Fruit fly (Drosophila melanogaster) whole organism, embryonic: ENCODE results near the gene MED28.

ENCODE experiments used
- Atf-2 ChIP-seq: fragments of 200-800 bp; sonication (Bioruptor generic); optimal IDR thresholded peaks from 2 replicates; lab custom pipeline; 2016; ENCODE audit warnings: missing biosample characterization, missing genetic modification characterization
- BEAF-32 ChIP-seq: fragments of 200-800 bp; sonication (Bioruptor generic); optimal IDR thresholded peaks from 3 replicates; lab custom pipeline; 2017; ENCODE audit warnings: missing biosample characterization, missing genetic modification characterization, mild to moderate bottlenecking, moderate library complexity, missing genetic modification reagents
- CG10147 ChIP-seq: fragments of 200-800 bp; sonication (Bioruptor generic); optimal IDR thresholded peaks from 2 replicates; lab custom pipeline; 2019; ENCODE audit warnings: missing biosample characterization, mild to moderate bottlenecking, missing genetic modification characterization, moderate library complexity
- CG10431 ChIP-seq: fragments of 200-800 bp; sonication (Bioruptor generic); optimal IDR thresholded peaks from 3 replicates; lab custom pipeline; 2018; ENCODE audit warnings: missing biosample characterization, mild to moderate bottlenecking, missing genetic modification characterization
- CG10543 ChIP-seq: fragments of 200-800 bp; sonication (Bioruptor generic); optimal IDR thresholded peaks from 3 replicates; lab custom pipeline; 2017; ENCODE audit warnings: missing biosample characterization, mild to moderate bottlenecking, missing genetic modification characterization, moderate library complexity
- CG11504 ChIP-seq: fragments of 200-800 bp; sonication (Bioruptor generic); optimal IDR thresholded peaks from 3 replicates; lab custom pipeline; 2019; ENCODE audit warnings: missing biosample characterization, mild to moderate bottlenecking, missing genetic modification characterization, moderate library complexity
- CG12236 ChIP-seq: fragments of 200-800 bp; sonication (Bioruptor generic); optimal IDR thresholded peaks from 2 replicates; lab custom pipeline; 2016; ENCODE audit warnings: missing biosample characterization, missing genetic modification characterization
- CG12769 ChIP-seq: fragments of 200-800 bp; sonication (Bioruptor generic); optimal IDR thresholded peaks from 2 replicates; lab custom pipeline; 2019; ENCODE audit warnings: missing biosample characterization, mild to moderate bottlenecking, missing genetic modification characterization, moderate library complexity
- CG14050 ChIP-seq: fragments of 200-800 bp; sonication (Bioruptor generic); IDR thresholded peaks from 3 replicates; pipeline ENCODE4 v1.3.6; 2022; ENCODE audit warnings: missing biosample characterization, missing genetic modification characterization
- CG14710 ChIP-seq: fragments of 200-800 bp; sonication (Bioruptor generic); optimal IDR thresholded peaks from 3 replicates; lab custom pipeline; 2019; ENCODE audit warnings: missing biosample characterization, mild to moderate bottlenecking, missing genetic modification characterization, moderate library complexity
- CG15011 ChIP-seq: fragments of 200-800 bp; sonication (Bioruptor generic); optimal IDR thresholded peaks from 3 replicates; lab custom pipeline; 2018; ENCODE audit warnings: missing biosample characterization, mild to moderate bottlenecking, missing genetic modification characterization
- CG15514 ChIP-seq: fragments of 200-800 bp; sonication (Bioruptor generic); optimal IDR thresholded peaks from 3 replicates; lab custom pipeline; 2017; ENCODE audit warnings: missing biosample characterization, missing genetic modification characterization, mild to moderate bottlenecking, moderate library complexity, missing genetic modification reagents
- CG16779 ChIP-seq: fragments of 200-800 bp; sonication (Bioruptor generic); IDR thresholded peaks from 2 replicates; pipeline ENCODE4 v1.3.6; 2022; ENCODE audit warnings: missing biosample characterization, missing genetic modification characterization
- CG17568 ChIP-seq: fragments of 200-800 bp; sonication (Bioruptor generic); optimal IDR thresholded peaks from 2 replicates; lab custom pipeline; 2018; ENCODE audit warnings: missing biosample characterization, mild to moderate bottlenecking, missing genetic modification characterization, moderate library complexity
- CG30020 ChIP-seq: fragments of 200-800 bp; optimal IDR thresholded peaks from 2 replicates; lab custom pipeline; 2019; ENCODE audit warnings: missing biosample characterization, mild to moderate bottlenecking, missing genetic modification characterization, moderate library complexity
- CG43689 ChIP-seq: fragments of 200-800 bp; sonication (Bioruptor generic); IDR thresholded peaks from 2 replicates; pipeline ENCODE4 v1.3.6; 2022; ENCODE audit warnings: missing biosample characterization, missing genetic modification characterization
- CG7271 ChIP-seq: fragments of 200-800 bp; sonication (Bioruptor generic); optimal IDR thresholded peaks from 2 replicates; lab custom pipeline; 2018; ENCODE audit warnings: missing biosample characterization, mild to moderate bottlenecking, missing genetic modification characterization, moderate library complexity
- CG7987 ChIP-seq: fragments of 200-800 bp; sonication (Bioruptor generic); optimal IDR thresholded peaks from 2 replicates; lab custom pipeline; 2018; ENCODE audit warnings: missing biosample characterization, mild to moderate bottlenecking, missing genetic modification characterization, moderate library complexity
- CG8765 ChIP-seq: fragments of 200-800 bp; sonication (Bioruptor generic); IDR thresholded peaks from 2 replicates; pipeline ENCODE4 v1.3.6; 2022; ENCODE audit warnings: missing biosample characterization, missing genetic modification characterization
- D ChIP-seq, 2 experiments: fragments of 200-800 bp in 1 of 2; fragments of >200 bp in 1 of 2; sonication (Bioruptor generic) in 1 of 2; optimal IDR thresholded peaks; 2 replicates in 1 of 2; 3 replicates in 1 of 2; lab custom pipeline; 2017; ENCODE audit warnings: mild to moderate bottlenecking in 1 of 2, missing biosample characterization in 1 of 2, missing genetic modification characterization in 1 of 2, missing genetic modification reagents in 1 of 2
- E2f1 ChIP-seq: fragments of 200-800 bp; sonication (Bioruptor generic); IDR thresholded peaks from 2 replicates; pipeline ENCODE4 v1.3.6; 2022; ENCODE audit warnings: missing biosample characterization, missing genetic modification characterization
- Ets65A ChIP-seq: fragments of 200-800 bp; sonication (Bioruptor generic); peaks from one replicate; lab custom pipeline; 2016; ENCODE audit warnings: missing biosample characterization, missing genetic modification characterization
- Gsc ChIP-seq: fragments of 200-800 bp; sonication (Bioruptor generic); IDR thresholded peaks from 2 replicates; pipeline ENCODE4 v1.3.6; 2022; ENCODE audit warnings: missing biosample characterization, missing genetic modification characterization
- Gug ChIP-seq: fragments of 200-800 bp; sonication (Bioruptor generic); IDR thresholded peaks from 4 replicates; pipeline ENCODE4 v1.3.6; 2022; ENCODE audit warnings: missing biosample characterization, missing genetic modification characterization
- Kr ChIP-seq: fragments of 200-800 bp; sonication (Bioruptor generic); optimal IDR thresholded peaks from 2 replicates; lab custom pipeline; 2017; ENCODE audit warnings: missing biosample characterization, mild to moderate bottlenecking, missing genetic modification characterization
- Lpt ChIP-seq: fragments of >200 bp; optimal IDR thresholded peaks from 2 replicates; lab custom pipeline; 2018; ENCODE audit warnings: missing biosample characterization, missing genetic modification characterization
- MBD-R2 ChIP-seq: fragments of 200-800 bp; sonication (Bioruptor generic); IDR thresholded peaks from 2 replicates; pipeline ENCODE4 v1.3.6; 2022; ENCODE audit warnings: missing biosample characterization, missing genetic modification characterization
- Mad ChIP-seq: fragments of 200-800 bp; sonication (Bioruptor generic); optimal IDR thresholded peaks from 2 replicates; lab custom pipeline; 2016; ENCODE audit warnings: missing biosample characterization, missing genetic modification characterization
- Max ChIP-seq: fragments of 200-800 bp; sonication (Bioruptor generic); optimal IDR thresholded peaks from 2 replicates; lab custom pipeline; 2016; ENCODE audit warnings: missing biosample characterization, mild to moderate bottlenecking, missing genetic modification characterization
- Mes4 ChIP-seq: fragments of 200-800 bp; sonication (Bioruptor generic); optimal IDR thresholded peaks from 2 replicates; lab custom pipeline; 2016; ENCODE audit warnings: missing biosample characterization, missing genetic modification characterization
- Myb ChIP-seq: fragments of 200-800 bp; sonication (Bioruptor generic); optimal IDR thresholded peaks from 2 replicates; lab custom pipeline; 2016; ENCODE audit warnings: missing biosample characterization, missing genetic modification characterization
- Poxn ChIP-seq: fragments of 200-800 bp; sonication (Bioruptor generic); IDR thresholded peaks from 2 replicates; pipeline ENCODE4 v1.3.6; 2022; ENCODE audit warnings: missing biosample characterization, missing genetic modification characterization
- Sry-β ChIP-seq: fragments of 200-800 bp; sonication (Bioruptor generic); optimal IDR thresholded peaks from 2 replicates; lab custom pipeline; 2018; ENCODE audit warnings: missing biosample characterization, mild to moderate bottlenecking, missing genetic modification characterization, moderate library complexity
- Taf1 ChIP-seq: fragments of 200-800 bp; sonication (Bioruptor generic); IDR thresholded peaks from 2 replicates; pipeline ENCODE4 v1.3.6; 2022; ENCODE audit warnings: missing biosample characterization, missing genetic modification characterization
- Usf ChIP-seq: fragments of 200-800 bp; sonication (Bioruptor generic); optimal IDR thresholded peaks from 2 replicates; lab custom pipeline; 2017; ENCODE audit warnings: missing genotype, missing biosample characterization, missing genetic modification characterization
- ac ChIP-seq: fragments of 200-800 bp; sonication (Bioruptor generic); optimal IDR thresholded peaks from 3 replicates; lab custom pipeline; 2017; ENCODE audit warnings: missing biosample characterization, mild to moderate bottlenecking, missing genetic modification characterization
- ap ChIP-seq: fragments of 200-800 bp; sonication (Bioruptor generic); IDR thresholded peaks from 2 replicates; pipeline ENCODE4 v1.3.6; 2022; ENCODE audit warnings: missing biosample characterization, missing genetic modification characterization
- ash1 ChIP-seq: fragments of 200-800 bp; sonication (Bioruptor generic); optimal IDR thresholded peaks from 2 replicates; lab custom pipeline; 2018; ENCODE audit warnings: missing biosample characterization, mild to moderate bottlenecking, missing genetic modification characterization
- cg ChIP-seq: fragments of 200-800 bp; sonication (Bioruptor generic); optimal IDR thresholded peaks from 3 replicates; lab custom pipeline; 2019; ENCODE audit warnings: missing biosample characterization, mild to moderate bottlenecking, missing genetic modification characterization, moderate library complexity
- chm ChIP-seq: fragments of 200-800 bp; sonication (Bioruptor generic); IDR thresholded peaks from 2 replicates; pipeline ENCODE4 v1.3.6; 2022; ENCODE audit warnings: missing biosample characterization, missing genetic modification characterization
- emc ChIP-seq: fragments of 200-800 bp; sonication (Bioruptor generic); optimal IDR thresholded peaks from 2 replicates; lab custom pipeline; 2016; ENCODE audit warnings: missing biosample characterization, missing genetic modification characterization
- fd64A ChIP-seq: fragments of 200-800 bp; sonication (Bioruptor generic); optimal IDR thresholded peaks from 3 replicates; lab custom pipeline; 2018; ENCODE audit warnings: missing biosample characterization, mild to moderate bottlenecking, missing genetic modification characterization
- ham ChIP-seq: fragments of 200-800 bp; sonication (Bioruptor generic); IDR thresholded peaks from 2 replicates; pipeline ENCODE4 v1.3.6; 2022; ENCODE audit warnings: missing biosample characterization, missing genetic modification characterization
- jumu ChIP-seq: fragments of 200-800 bp; sonication (Bioruptor generic); optimal IDR thresholded peaks from 3 replicates; lab custom pipeline; 2016; ENCODE audit warnings: missing biosample characterization, missing genetic modification characterization
- ken ChIP-seq: fragments of 200-800 bp; sonication (Bioruptor generic); IDR thresholded peaks from 3 replicates; pipeline ENCODE4 v1.3.6; 2022; ENCODE audit warnings: missing biosample characterization, missing genetic modification characterization
- nmo ChIP-seq: fragments of 200-800 bp; sonication (Bioruptor generic); optimal IDR thresholded peaks from 2 replicates; lab custom pipeline; 2018; ENCODE audit warnings: missing biosample characterization, mild to moderate bottlenecking, missing genetic modification characterization, moderate library complexity
- oc ChIP-seq: fragments of 200-800 bp; sonication (Bioruptor generic); optimal IDR thresholded peaks from 2 replicates; lab custom pipeline; 2018; ENCODE audit warnings: missing biosample characterization, mild to moderate bottlenecking, missing genetic modification characterization, moderate library complexity
- p53 ChIP-seq: fragments of 200-800 bp; sonication (Bioruptor generic); optimal IDR thresholded peaks from 2 replicates; lab custom pipeline; 2016; ENCODE audit warnings: missing biosample characterization, missing genetic modification characterization
- rib ChIP-seq: fragments of 200-800 bp; sonication (Bioruptor generic); IDR thresholded peaks from 2 replicates; pipeline ENCODE4 v1.3.6; 2022; ENCODE audit warnings: missing biosample characterization, missing genetic modification characterization
- ssp ChIP-seq: fragments of 200-800 bp; sonication (Bioruptor generic); IDR thresholded peaks from 2 replicates; pipeline ENCODE4 v1.3.6; 2022; ENCODE audit warnings: missing biosample characterization, missing genetic modification characterization
- toy ChIP-seq: fragments of 200-800 bp; sonication (Bioruptor generic); IDR thresholded peaks from 2 replicates; pipeline ENCODE4 v1.3.6; 2022; ENCODE audit warnings: missing biosample characterization, missing genetic modification characterization
- zfh2 ChIP-seq: fragments of 200-800 bp; sonication (Bioruptor generic); optimal IDR thresholded peaks from 2 replicates; lab custom pipeline; 2016; ENCODE audit warnings: missing biosample characterization, missing genetic modification characterization

MED28 gene

dm6 chr3R:25476744-25477143, at the start of gene MED28, which contains the start of gene CG4553 (continued):
- TF ChIP-seq CG10543 (GFP tag; lab: Kevin White, UChicago) (no peak), jumu (GFP tag; lab: Kevin White, UChicago) (no peak), CG12769 (no peak), ken (GFP tag; lab: Robert Waterston, UW) (no peak), Lpt (GFP tag; lab: Kevin White, UChicago) (no peak), CG7987 (no peak), CG15514 (GFP tag; lab: Kevin White, UChicago) (peak; percentile 65), fd64A (GFP tag; lab: Kevin White, UChicago) (no peak), Taf1 (GFP tag; lab: Robert Waterston, UW) (no peak), CG8765 (no peak), chm (GFP tag; lab: Robert Waterston, UW) (no peak), CG7271 (tag; lab: Kevin White, UChicago) (no peak), CG11504 (tag; lab: Kevin White, UChicago) (no peak), Mad (GFP tag; lab: Kevin White, UChicago) (no peak), ssp (GFP tag; lab: Robert Waterston, UW) (no peak), ac (GFP tag; lab: Kevin White, UChicago) (no peak), D (optimal IDR thresholded peaks at IDR 0.05; lab: Kevin White, UChicago) (no peak), D (GFP tag; optimal IDR thresholded peaks at IDR 0.05; lab: Kevin White, UChicago) (no peak), CG17568 (GFP tag; lab: Kevin White, UChicago) (no peak), rib (GFP tag; lab: Robert Waterston, UW) (no peak), oc (tag; lab: Kevin White, UChicago) (no peak), ham (GFP tag; lab: Robert Waterston, UW) (no peak), nmo (GFP tag; lab: Kevin White, UChicago) (peak; percentile 5), E2f1 (no peak; the same call in 1 of the 2 replicates), p53 (GFP tag; lab: Kevin White, UChicago) (no peak), Usf (GFP tag; lab: Kevin White, UChicago) (no peak), emc (no peak), Kr (no peak), cg (GFP tag; lab: Kevin White, UChicago) (no peak), CG16779 (GFP tag; lab: Robert Waterston, UW) (no peak), Gug (GFP tag; lab: Robert Waterston, UW) (no peak), toy (GFP tag; lab: Robert Waterston, UW) (no peak), CG43689 (GFP tag; lab: Robert Waterston, UW) (no peak), Ets65A (no peak), Max (peak; percentile 3), Mes4 (GFP tag; lab: Kevin White, UChicago) (no peak), Gsc (GFP tag; lab: Robert Waterston, UW) (no peak), Poxn (no peak), Sry-β (GFP tag; lab: Kevin White, UChicago) (no peak), ash1 (GFP tag; lab: Kevin White, UChicago) (no peak), CG12236 (GFP tag; lab: Kevin White, UChicago) (no peak), BEAF-32 (GFP tag; lab: Kevin White, UChicago) (peak; percentile 76), CG15011 (no peak), zfh2 (GFP tag; lab: Kevin White, UChicago) (no peak), Myb (GFP tag; lab: Kevin White, UChicago) (peak; percentile 45), Atf-2 (GFP tag; lab: Kevin White, UChicago) (no peak), CG10431 (no peak), CG14050 (GFP tag; lab: Robert Waterston, UW) (no peak), ap (GFP tag; lab: Robert Waterston, UW) (no peak), CG14710 (tag; lab: Kevin White, UChicago) (peak; percentile 4), CG10147 (GFP tag; lab: Kevin White, UChicago) (no peak), CG30020 (tag; lab: Kevin White, UChicago) (no peak), MBD-R2 (GFP tag; lab: Robert Waterston, UW) (peak; percentile 93)
